Worm (Caenorhabditis elegans) whole organism, L4 larva: ENCODE data around the gene let-2.

ENCODE experiments used
- ZK546.5 ChIP-seq, 2 experiments: sonication (generic microtip); optimal IDR thresholded peaks; 2 replicates each; lab custom pipeline; 2017; ENCODE audit warnings: missing biosample characterization in 2 of 2, missing genetic modification characterization in 2 of 2
- lin-15B ChIP-seq: fragments of 150-350 bp; sonication (generic microtip); optimal IDR thresholded peaks from 3 replicates; lab custom pipeline; 2014; ENCODE audit warnings: missing biosample characterization, missing genetic modification characterization
- mdt-29 ChIP-seq: fragments of 200-800 bp; sonication (Bioruptor generic); IDR thresholded peaks from 2 replicates; pipeline ENCODE4 v1.3.6; 2022; ENCODE audit warnings: missing genetic modification reagents, missing genetic modification characterization, missing compliant biosample characterization
- nhr-102 ChIP-seq: sonication (generic microtip); optimal IDR thresholded peaks from 2 replicates; lab custom pipeline; 2016; ENCODE audit warnings: mild to moderate bottlenecking, missing genetic modification characterization, moderate library complexity, missing compliant biosample characterization
- zag-1 ChIP-seq: fragments of 150-350 bp; optimal IDR thresholded peaks from 2 replicates; lab custom pipeline; 2014; ENCODE audit warnings: missing biosample characterization, missing genetic modification characterization

ce11 chrX:16432143-16432542, 43.0 kb upstream of the let-2 start, which contains the start of gene F38E9.6:
- TF ChIP-seq nhr-102 (tag; lab: Kevin White, UChicago) (no peak), zag-1 (tag; lab: Kevin White, UChicago) (no peak), mdt-29 (GFP tag; lab: Robert Waterston, UW) (no peak), ZK546.5 (tag; optimal IDR thresholded peaks at IDR 0.05; lab: Kevin White, UChicago) (no peak), lin-15B (tag; lab: Kevin White, UChicago) (no peak)
